Fruit fly (Drosophila melanogaster): Measurements from ENCODE around the gene Cp7Fb.

Gene Cp7Fb

dm6 chrX:8437285-8438110 lies 36.1 kb upstream of the Cp7Fb start, which contains the start of gene Miga:
Gene Miga (minus strand): TSS chrX:8437820.
- no peak for TF ChIP-seq CG4328 (GFP tag; optimal IDR thresholded peaks at IDR 0.05)
- TF ChIP-seq oc (tag; optimal IDR thresholded peaks at IDR 0.05) = peak; percentile 46
- no peak for TF ChIP-seq CG10565 (GFP tag; optimal IDR thresholded peaks at IDR 0.05)
- peak; percentile 72 for TF ChIP-seq pros (GFP tag; optimal IDR thresholded peaks at IDR 0.05)
- TF ChIP-seq Xbp1 (GFP tag; optimal IDR thresholded peaks at IDR 0.05) = no peak
- TF ChIP-seq CG7357 (GFP tag; IDR thresholded peaks at IDR 0.05) = no peak
- no peak for TF ChIP-seq CG18764 (GFP tag; optimal IDR thresholded peaks at IDR 0.05)
- TF ChIP-seq zen (tag; optimal IDR thresholded peaks at IDR 0.05) = peak; percentile 84
- no peak for TF ChIP-seq CG10267 (tag; optimal IDR thresholded peaks at IDR 0.05)
- peak; percentile 85; the same call in 1 of the 4 replicates for TF ChIP-seq chinmo (GFP tag; IDR thresholded peaks at IDR 0.05; ENCODE audit: partially characterized antibody)
- 0 out of 2 replicates have a peak, but pooled peaks have one; percentile 27 for TF ChIP-seq sna (GFP tag; IDR thresholded peaks at IDR 0.05; ENCODE audit: partially characterized antibody)
- no peak for TF ChIP-seq Camta (GFP tag; optimal IDR thresholded peaks at IDR 0.05)
- peak; percentile 42; the same call in 1 of the 2 replicates for TF ChIP-seq rib (GFP tag; IDR thresholded peaks at IDR 0.05)
- peak; percentile 47 for TF ChIP-seq gcm (GFP tag; optimal IDR thresholded peaks at IDR 0.05)
- TF ChIP-seq CG14710 (tag; optimal IDR thresholded peaks at IDR 0.05) = peak; percentile 7
- TF ChIP-seq cg (GFP tag; optimal IDR thresholded peaks at IDR 0.05) = peak; percentile 75
- peak; percentile 60 for TF ChIP-seq kni (GFP tag; optimal IDR thresholded peaks at IDR 0.05)
- TF ChIP-seq CG4360 (GFP tag; IDR thresholded peaks at IDR 0.05) = no peak
- TF ChIP-seq CG15479 (GFP tag; optimal IDR thresholded peaks at IDR 0.05) = peak; percentile 90
- peak; percentile 33 for TF ChIP-seq gsb-n (tag; optimal IDR thresholded peaks at IDR 0.05)
- TF ChIP-seq D (optimal IDR thresholded peaks at IDR 0.05) = peak; percentile 21
- no peak for TF ChIP-seq D (GFP tag; optimal IDR thresholded peaks at IDR 0.05)
- TF ChIP-seq Mes4 (GFP tag; optimal IDR thresholded peaks at IDR 0.05) = no peak
- peak; percentile 23 for TF ChIP-seq CG8924 (tag; optimal IDR thresholded peaks at IDR 0.05)
- TF ChIP-seq CG13296 (GFP tag; optimal IDR thresholded peaks at IDR 0.05) = no peak
- no peak for TF ChIP-seq CG15601 (tag; optimal IDR thresholded peaks at IDR 0.05)
- no peak for TF ChIP-seq CG10979 (tag; optimal IDR thresholded peaks at IDR 0.05)
- no peak for TF ChIP-seq Atf-2 (GFP tag; optimal IDR thresholded peaks at IDR 0.05)
- TF ChIP-seq Blimp-1 (GFP tag; optimal IDR thresholded peaks at IDR 0.05) = peak; percentile 91
- TF ChIP-seq psq (GFP tag; optimal IDR thresholded peaks at IDR 0.05) = peak; percentile 80
- no peak for TF ChIP-seq CG2116 (GFP tag; optimal IDR thresholded peaks at IDR 0.05)
- TF ChIP-seq mirr (GFP tag; optimal IDR thresholded peaks at IDR 0.05) = no peak
- no peak for TF ChIP-seq CG18011 (GFP tag; optimal IDR thresholded peaks at IDR 0.05)
- peak; percentile 58 for TF ChIP-seq Med (GFP tag)
- TF ChIP-seq B-H2 (GFP tag; optimal IDR thresholded peaks at IDR 0.05) = no peak
- TF ChIP-seq Fer1 (GFP tag; optimal IDR thresholded peaks at IDR 0.05) = no peak
- TF ChIP-seq sd (tag; optimal IDR thresholded peaks at IDR 0.05) = peak; percentile 51
- TF ChIP-seq slou (GFP tag; optimal IDR thresholded peaks at IDR 0.05) = no peak
- TF ChIP-seq Myb (GFP tag; optimal IDR thresholded peaks at IDR 0.05) = peak; percentile 2
- TF ChIP-seq Opbp (GFP tag; IDR thresholded peaks at IDR 0.05; ENCODE audit: partially characterized antibody) = peak; percentile 32; the same call in 1 of the 3 replicates
- peak in 1 of 2 experiments; percentile 55 for TF ChIP-seq tll (GFP tag; optimal IDR thresholded peaks at IDR 0.05)
- TF ChIP-seq CG3847 (GFP tag; IDR thresholded peaks at IDR 0.05) = no peak
- TF ChIP-seq twi (tag; optimal IDR thresholded peaks at IDR 0.05) = peak; percentile 83
- TF ChIP-seq CG10543 (GFP tag; optimal IDR thresholded peaks at IDR 0.05) = no peak
- TF ChIP-seq CG13424 (tag; optimal IDR thresholded peaks at IDR 0.05) = no peak
- no peak for TF ChIP-seq esg (GFP tag; conservative IDR thresholded peaks at IDR 0.05)
- TF ChIP-seq CG10431 (GFP tag; optimal IDR thresholded peaks at IDR 0.05) = no peak

Data from whole organism, embryonic.